Fruit fly (Drosophila melanogaster): Measurements from ENCODE around the gene bru1.

dm6 chr2L:12272373-12272772 lies 97.6 kb downstream of the bru1 start:
- no peak for TF ChIP-seq HHEX (GFP tag; optimal IDR thresholded peaks at IDR 0.05)
- no peak for TF ChIP-seq CG3281 (GFP tag; optimal IDR thresholded peaks at IDR 0.05)
- TF ChIP-seq Bgb (GFP tag; IDR thresholded peaks at IDR 0.05; ENCODE audit: partially characterized antibody), result no peak
- TF ChIP-seq CG7963 (GFP tag; IDR thresholded peaks at IDR 0.05; ENCODE audit: partially characterized antibody), result no peak
- no peak for TF ChIP-seq ac (GFP tag; optimal IDR thresholded peaks at IDR 0.05)
- TF ChIP-seq CG15514 (GFP tag; optimal IDR thresholded peaks at IDR 0.05), result no peak
- TF ChIP-seq Aef1 (GFP tag; IDR thresholded peaks at IDR 0.05), result no peak
- no peak for TF ChIP-seq Hsf (GFP tag; optimal IDR thresholded peaks at IDR 0.05)
- TF ChIP-seq sd (tag; optimal IDR thresholded peaks at IDR 0.05), result no peak
- TF ChIP-seq stwl (tag; optimal IDR thresholded peaks at IDR 0.05), result no peak
- no peak for TF ChIP-seq CG2889 (GFP tag; IDR thresholded peaks at IDR 0.05)
- no peak for TF ChIP-seq repo (GFP tag; optimal IDR thresholded peaks at IDR 0.05)
- TF ChIP-seq CG8290 (GFP tag; optimal IDR thresholded peaks at IDR 0.05), result no peak
- no peak for TF ChIP-seq CG8290 (tag; optimal IDR thresholded peaks at IDR 0.05)
- no peak for TF ChIP-seq ttk (GFP tag; IDR thresholded peaks at IDR 0.05)

All from whole organism, embryonic.